Fruit fly (Drosophila melanogaster): ENCODE results near the gene Mhc.

Mhc gene

DNA sequence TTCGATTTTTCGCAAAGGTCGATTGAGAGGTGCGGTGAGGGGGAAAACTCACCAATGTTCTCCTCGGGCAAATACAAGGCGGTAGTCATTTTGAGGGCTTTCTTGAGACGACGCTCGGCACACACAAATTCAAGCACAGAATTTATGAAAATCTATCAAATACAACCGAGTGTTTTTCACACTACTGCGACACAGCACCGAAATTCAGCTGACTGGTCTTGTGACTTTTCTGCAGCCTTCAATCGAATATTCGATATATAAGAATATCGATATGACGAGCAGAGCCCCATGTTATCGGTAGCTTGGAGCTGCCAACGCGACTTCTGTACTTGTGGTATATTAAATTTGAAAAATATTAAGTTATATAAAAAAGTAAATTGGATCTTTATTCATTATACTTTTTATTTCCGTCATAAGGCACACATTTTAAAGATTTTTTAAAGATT lies 38.8 kb upstream of the Mhc start, which contains the start of gene VhaSFD (continued):
- TF ChIP-seq Mes4 (GFP tag; optimal IDR thresholded peaks at IDR 0.05) (no peak), Sry-δ (GFP tag; optimal IDR thresholded peaks at IDR 0.05) (peak; percentile 23), Dll (GFP tag; IDR thresholded peaks at IDR 0.05; ENCODE audit: partially characterized antibody) (peak; percentile 69), bcd (GFP tag; optimal IDR thresholded peaks at IDR 0.05) (no peak), mld (GFP tag; IDR thresholded peaks at IDR 0.05; ENCODE audit: partially characterized antibody) (no peak; the same call in 2 of the 3 replicates), MESR4 (GFP tag; optimal IDR thresholded peaks at IDR 0.05) (peak; percentile 100), grau (tag; optimal IDR thresholded peaks at IDR 0.05) (peak; percentile 42), Atf3 (GFP tag; optimal IDR thresholded peaks at IDR 0.05) (no peak), CG13624 (GFP tag; optimal IDR thresholded peaks at IDR 0.05) (peak; percentile 40), CG17568 (GFP tag; optimal IDR thresholded peaks at IDR 0.05) (no peak), CG8388 (GFP tag; optimal IDR thresholded peaks at IDR 0.05) (no peak), CG13424 (tag; optimal IDR thresholded peaks at IDR 0.05) (peak; percentile 5), Awh (GFP tag; IDR thresholded peaks at IDR 0.05) (no peak), Neu2 (GFP tag; optimal IDR thresholded peaks at IDR 0.05; ENCODE audit: borderline replicate concordance) (no peak), cwo (GFP tag; optimal IDR thresholded peaks at IDR 0.05) (peak; percentile 62), NFAT (GFP tag; IDR thresholded peaks at IDR 0.05) (peak; percentile 49; the same call in 1 of the 2 replicates), prd (optimal IDR thresholded peaks at IDR 0.05) (no peak), prd (GFP tag; IDR thresholded peaks at IDR 0.05) (0 out of 3 replicates have a peak, but pooled peaks have one; percentile 5), E2f2 (GFP tag; IDR thresholded peaks at IDR 0.05) (peak; percentile 75), CG34422 (GFP tag; IDR thresholded peaks at IDR 0.05) (peak; percentile 71; the same call in 1 of the 3 replicates), CG10431 (GFP tag; optimal IDR thresholded peaks at IDR 0.05) (no peak), ERR (GFP tag; optimal IDR thresholded peaks at IDR 0.05) (no peak), trh (GFP tag; optimal IDR thresholded peaks at IDR 0.05) (no peak), CG14710 (tag; optimal IDR thresholded peaks at IDR 0.05) (peak; percentile 58), CG15601 (tag; optimal IDR thresholded peaks at IDR 0.05) (peak; percentile 33), CG3838 (GFP tag; optimal IDR thresholded peaks at IDR 0.05) (no peak), Dfd (GFP tag; optimal IDR thresholded peaks at IDR 0.05) (no peak), Meics (GFP tag; optimal IDR thresholded peaks at IDR 0.05) (no peak), CG9932 (GFP tag; IDR thresholded peaks at IDR 0.05) (peak; percentile 53), Asciz (GFP tag; optimal IDR thresholded peaks at IDR 0.05) (no peak), CG6854 (GFP tag; optimal IDR thresholded peaks at IDR 0.05) (peak; percentile 60), CG8281 (tag; optimal IDR thresholded peaks at IDR 0.05) (no peak), CG11085 (GFP tag; IDR thresholded peaks at IDR 0.05) (no peak), ro (GFP tag; IDR thresholded peaks at IDR 0.05) (no peak), kay (GFP tag; optimal IDR thresholded peaks at IDR 0.05) (peak; percentile 2), CG30431 (GFP tag; optimal IDR thresholded peaks at IDR 0.05) (no peak), Camta (GFP tag; optimal IDR thresholded peaks at IDR 0.05) (no peak), jing (GFP tag; optimal IDR thresholded peaks at IDR 0.05) (no peak), CG13775 (GFP tag; optimal IDR thresholded peaks at IDR 0.05) (no peak), YL-1 (GFP tag; optimal IDR thresholded peaks at IDR 0.05) (peak; percentile 71), chm (GFP tag; IDR thresholded peaks at IDR 0.05) (peak; percentile 63; the same call in 1 of the 2 replicates), zfh1 (GFP tag; IDR thresholded peaks at IDR 0.05) (peak; percentile 50; the same call in 2 of the 3 replicates), phol (tag; optimal IDR thresholded peaks at IDR 0.05) (peak; percentile 35), HLH4C (GFP tag; IDR thresholded peaks at IDR 0.05; ENCODE audit: partially characterized antibody) (peak; percentile 68), fd64A (GFP tag; optimal IDR thresholded peaks at IDR 0.05) (no peak), danr (GFP tag; IDR thresholded peaks at IDR 0.05) (no peak), pzg (GFP tag; optimal IDR thresholded peaks at IDR 0.05) (peak; percentile 85), Ets65A (GFP tag) (no peak), CG6654 (GFP tag; optimal IDR thresholded peaks at IDR 0.05) (no peak), CG3407 (GFP tag; optimal IDR thresholded peaks at IDR 0.05) (no peak), CG17612 (GFP tag; IDR thresholded peaks at IDR 0.05) (no peak)

All from whole organism, embryonic.